Worm (Caenorhabditis elegans): ENCODE measurements around the gene C34E11.4.

The C34E11.4 gene

ce11 chrX:11852494-11852893 is 48.5 kb downstream of the C34E11.4 start, which contains the start of gene xtr-1:
Gene xtr-1 (plus strand): TSS chrX:11852794.
- TF ChIP-seq aha-1 (tag) (peak; percentile 61), D1046.2 (GFP tag; IDR thresholded peaks at IDR 0.05) (no peak)

DNA sequence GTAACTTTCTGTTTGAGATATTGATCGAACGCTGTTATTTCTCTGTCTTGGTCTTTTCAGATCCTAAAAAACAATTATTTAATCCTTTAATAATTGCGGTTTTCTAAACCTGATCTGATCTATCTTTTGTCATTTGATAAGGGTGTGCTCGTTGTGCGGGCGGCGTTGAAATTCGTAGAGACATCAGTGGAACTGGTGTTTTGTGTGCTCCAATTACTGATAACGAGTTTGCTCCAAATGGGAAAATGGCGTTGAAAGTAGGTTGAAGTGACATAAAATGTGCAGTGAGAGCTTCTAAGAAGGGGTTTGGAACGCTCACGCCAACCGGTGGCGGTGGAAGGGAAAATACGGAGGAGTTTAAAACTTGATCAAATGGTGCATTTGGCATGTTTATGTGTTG is 50.4 kb downstream of the C34E11.4 start:
- TF ChIP-seq unc-39 (tag; optimal IDR thresholded peaks at IDR 0.05) = no peak
- no peak for TF ChIP-seq ceh-44 (GFP tag; IDR thresholded peaks at IDR 0.05)
- TF ChIP-seq egl-43 (GFP tag; IDR thresholded peaks at IDR 0.05) = no peak
- no peak for TF ChIP-seq daf-12 (tag; optimal IDR thresholded peaks at IDR 0.05)
- peak; percentile 51 for TF ChIP-seq nhr-28 (tag; optimal IDR thresholded peaks at IDR 0.05)
- TF ChIP-seq D1046.2 (GFP tag; IDR thresholded peaks at IDR 0.05) = no peak
- no peak for TF ChIP-seq ama-1 (optimal IDR thresholded peaks at IDR 0.05)
- no peak for TF ChIP-seq lim-7 (GFP tag; IDR thresholded peaks at IDR 0.05)
- no peak for TF ChIP-seq F44E2.7 (GFP tag; IDR thresholded peaks at IDR 0.05)
- peak; percentile 53 for TF ChIP-seq pqm-1 (tag; optimal IDR thresholded peaks at IDR 0.05)
- TF ChIP-seq jun-1 (tag; optimal IDR thresholded peaks at IDR 0.05) = no peak
- TF ChIP-seq F10B5.3 (tag; optimal IDR thresholded peaks at IDR 0.05) = no peak
- TF ChIP-seq nhr-102 (tag; optimal IDR thresholded peaks at IDR 0.05) = no peak
- TF ChIP-seq mxl-2 (GFP tag; conservative IDR thresholded peaks at IDR 0.05) = no peak
- no peak for TF ChIP-seq skn-1 (tag; optimal IDR thresholded peaks at IDR 0.05)
- no peak for TF ChIP-seq nhr-10 (tag; optimal IDR thresholded peaks at IDR 0.05)
- no peak for TF ChIP-seq tag-97 (GFP tag; IDR thresholded peaks at IDR 0.05)
- TF ChIP-seq lin-39 (tag; optimal IDR thresholded peaks at IDR 0.05) = no peak
- TF ChIP-seq dmd-6 (GFP tag; IDR thresholded peaks at IDR 0.05) = peak; percentile 30; the same call in 1 of the 2 replicates
- TF ChIP-seq lin-13 (GFP tag; optimal IDR thresholded peaks at IDR 0.05) = no peak
- TF ChIP-seq rbr-2 (tag; optimal IDR thresholded peaks at IDR 0.05) = no peak
- TF ChIP-seq php-3 (GFP tag; IDR thresholded peaks at IDR 0.05) = no peak
- TF ChIP-seq ZK546.5 (tag; optimal IDR thresholded peaks at IDR 0.05) = no peak
- TF ChIP-seq ceh-28 (tag; optimal IDR thresholded peaks at IDR 0.05) = no peak
- no peak for TF ChIP-seq daf-16 (GFP tag; optimal IDR thresholded peaks at IDR 0.05)
- peak; percentile 37 for TF ChIP-seq daf-16 (tag; optimal IDR thresholded peaks at IDR 0.05)
- peak; percentile 48 for TF ChIP-seq dve-1 (tag; optimal IDR thresholded peaks at IDR 0.05; ENCODE audit: insufficient read depth)
- TF ChIP-seq hif-1 (tag; optimal IDR thresholded peaks at IDR 0.05) = no peak
- no peak for TF ChIP-seq snpc-1.2 (GFP tag; IDR thresholded peaks at IDR 0.05)
- no peak for TF ChIP-seq T20F7.1 (GFP tag; optimal IDR thresholded peaks at IDR 0.05)
- no peak for TF ChIP-seq egl-27 (tag; optimal IDR thresholded peaks at IDR 0.05)
- no peak for TF ChIP-seq nhr-237 (tag; optimal IDR thresholded peaks at IDR 0.05)
- no peak for TF ChIP-seq attf-4 (tag; optimal IDR thresholded peaks at IDR 0.05)
- no peak for TF ChIP-seq cey-2 (tag; optimal IDR thresholded peaks at IDR 0.05; ENCODE audit: borderline replicate concordance, insufficient read depth)
- no peak for TF ChIP-seq zag-1 (tag; optimal IDR thresholded peaks at IDR 0.05)
- no peak for TF ChIP-seq nhr-6 (tag; optimal IDR thresholded peaks at IDR 0.05)
- TF ChIP-seq madf-5 (GFP tag; IDR thresholded peaks at IDR 0.05) = no peak
- no peak for TF ChIP-seq R02D3.7 (tag; optimal IDR thresholded peaks at IDR 0.05)
- no peak for TF ChIP-seq mxl-3 (GFP tag; optimal IDR thresholded peaks at IDR 0.05)
- no peak for TF ChIP-seq nhr-11 (tag; optimal IDR thresholded peaks at IDR 0.05)
- TF ChIP-seq aha-1 (tag) = no peak
- TF ChIP-seq fkh-10 (GFP tag; optimal IDR thresholded peaks at IDR 0.05) = no peak

DNA sequence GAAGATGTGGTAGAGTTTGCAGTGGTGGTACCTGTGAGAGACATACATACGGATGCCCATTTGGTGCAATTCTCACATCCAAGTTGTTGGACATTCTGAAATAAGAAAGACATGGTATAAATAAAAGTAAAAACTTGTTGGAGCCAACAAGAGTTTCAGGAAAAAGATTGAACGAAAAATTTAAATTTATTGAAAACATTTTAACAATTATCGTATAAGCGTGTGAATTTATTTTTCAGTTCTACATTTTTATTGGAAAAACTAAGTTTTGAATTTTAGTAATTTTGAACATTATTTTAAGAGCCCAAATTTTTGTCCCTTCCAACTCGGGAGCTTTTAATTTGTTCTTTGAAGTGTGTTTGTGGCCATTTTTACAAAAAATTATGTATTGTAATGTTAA is 50.9 kb downstream of the C34E11.4 start, which contains the start of gene F54F7.8:
F54F7.8 (minus strand) TSS at position 101 of the 400 bp plus-strand sequence.
- TF ChIP-seq gei-8 (GFP tag; optimal IDR thresholded peaks at IDR 0.05) (no peak), ces-1 (GFP tag; optimal IDR thresholded peaks at IDR 0.05) (no peak), snpc-4 (tag; optimal IDR thresholded peaks at IDR 0.05) (no peak), lin-13 (GFP tag; optimal IDR thresholded peaks at IDR 0.05) (no peak), ceh-20 (GFP tag; IDR thresholded peaks at IDR 0.05) (no peak), mep-1 (tag; optimal IDR thresholded peaks at IDR 0.05) (no peak), attf-4 (tag; optimal IDR thresholded peaks at IDR 0.05) (no peak), dmd-6 (GFP tag; IDR thresholded peaks at IDR 0.05) (no peak), nhr-102 (tag; optimal IDR thresholded peaks at IDR 0.05) (no peak), nhr-111 (GFP tag; optimal IDR thresholded peaks at IDR 0.05) (no peak), nhr-237 (tag; optimal IDR thresholded peaks at IDR 0.05) (no peak), ztf-7 (tag; optimal IDR thresholded peaks at IDR 0.05) (no peak), lin-39 (tag; optimal IDR thresholded peaks at IDR 0.05) (no peak), ceh-32 (tag; optimal IDR thresholded peaks at IDR 0.05; ENCODE audit: poor library complexity) (no peak), daf-12 (tag; optimal IDR thresholded peaks at IDR 0.05) (no peak), unc-39 (tag; optimal IDR thresholded peaks at IDR 0.05) (no peak)

All from whole organism, L4 larva.